Worm (Caenorhabditis elegans) whole organism, L2 larva: Measurements from ENCODE around the gene arrd-9.

Experiments
- C34F6.9 ChIP-seq: fragments of 150-350 bp; optimal IDR thresholded peaks from 2 replicates; lab custom pipeline; 2014; ENCODE audit warnings: missing biosample characterization, missing genetic modification characterization
- R02D3.7 ChIP-seq: fragments of 150-350 bp; optimal IDR thresholded peaks from 2 replicates; lab custom pipeline; 2014; ENCODE audit warnings: missing biosample characterization, missing genetic modification characterization
- ZK546.5 ChIP-seq: sonication (generic microtip); optimal IDR thresholded peaks from 2 replicates; lab custom pipeline; 2017; ENCODE audit warnings: missing biosample characterization, missing genetic modification characterization
- aly-2 ChIP-seq: fragments of 150-350 bp; optimal IDR thresholded peaks from 2 replicates; lab custom pipeline; 2014; ENCODE audit warnings: missing biosample characterization, missing genetic modification characterization
- ama-1 ChIP-seq: fragments of 150-350 bp; optimal IDR thresholded peaks from 2 replicates; lab custom pipeline; 2018; ENCODE audit warnings: inconsistent platforms
- blmp-1 ChIP-seq: sonication (generic microtip); optimal IDR thresholded peaks from 2 replicates; lab custom pipeline; 2017; ENCODE audit warnings: missing genetic modification characterization, mild to moderate bottlenecking, missing compliant biosample characterization, antibody characterized with exemption, moderate library complexity; ENCODE audit not compliant: insufficient read depth
- ceh-16 ChIP-seq: fragments of 150-350 bp; optimal IDR thresholded peaks from 2 replicates; lab custom pipeline; 2014; ENCODE audit warnings: missing biosample characterization, missing genetic modification characterization
- ceh-82 ChIP-seq: fragments of 150-350 bp; optimal IDR thresholded peaks from 2 replicates; lab custom pipeline; 2014; ENCODE audit warnings: missing biosample characterization, missing genetic modification characterization
- crh-2 ChIP-seq: sonication (generic microtip); optimal IDR thresholded peaks from 2 replicates; lab custom pipeline; 2017; ENCODE audit warnings: missing biosample characterization, missing genetic modification characterization
- dmd-4 ChIP-seq: sonication (generic microtip); optimal IDR thresholded peaks from 2 replicates; lab custom pipeline; 2017; ENCODE audit warnings: missing biosample characterization, missing genetic modification characterization
- egl-27 ChIP-seq: sonication (generic microtip); optimal IDR thresholded peaks from 3 replicates; lab custom pipeline; 2017; ENCODE audit warnings: missing biosample characterization, missing genetic modification reagents, missing genetic modification characterization
- elt-1 ChIP-seq: fragments of 150-350 bp; optimal IDR thresholded peaks from 2 replicates; lab custom pipeline; 2014; ENCODE audit warnings: missing biosample characterization, missing genetic modification characterization
- elt-3 ChIP-seq: sonication (generic microtip); optimal IDR thresholded peaks from 2 replicates; lab custom pipeline; 2017; ENCODE audit warnings: missing biosample characterization, missing genetic modification characterization
- lin-11 ChIP-seq: fragments of 150-350 bp; sonication (generic microtip); optimal IDR thresholded peaks from 2 replicates; lab custom pipeline; 2014; ENCODE audit warnings: missing biosample characterization, missing genetic modification characterization, inconsistent platforms, mixed read lengths
- lin-39 ChIP-seq: fragments of 150-350 bp; optimal IDR thresholded peaks from 2 replicates; lab custom pipeline; 2014; ENCODE audit warnings: missing biosample characterization, missing genetic modification reagents, missing genetic modification characterization
- lsy-2 ChIP-seq, 2 experiments: fragments of 150-350 bp in 1 of 2; sonication (generic microtip) in 1 of 2; optimal IDR thresholded peaks; 2 replicates each; lab custom pipeline; 2014 to 2017; ENCODE audit warnings: missing biosample characterization in 2 of 2, missing genetic modification characterization in 2 of 2
- mbf-1 ChIP-seq: sonication (generic microtip); optimal IDR thresholded peaks from 2 replicates; lab custom pipeline; 2017; ENCODE audit warnings: missing biosample characterization, missing genetic modification characterization
- mdl-1 ChIP-seq, 2 experiments: fragments of 150-350 bp in 1 of 2; sonication (generic microtip) in 1 of 2; optimal IDR thresholded peaks; 2 replicates each; lab custom pipeline; 2017; ENCODE audit warnings: missing biosample characterization in 2 of 2, missing genetic modification characterization in 2 of 2
- nhr-10 ChIP-seq: sonication (generic microtip); optimal IDR thresholded peaks from 2 replicates; lab custom pipeline; 2017; ENCODE audit warnings: missing biosample characterization, missing genetic modification characterization
- nhr-12 ChIP-seq: fragments of 150-350 bp; optimal IDR thresholded peaks from 2 replicates; lab custom pipeline; 2014; ENCODE audit warnings: missing biosample characterization, missing genetic modification characterization
- nhr-23 ChIP-seq: fragments of 150-350 bp; optimal IDR thresholded peaks from 2 replicates; lab custom pipeline; 2014; ENCODE audit warnings: missing biosample characterization, missing genetic modification reagents, missing genetic modification characterization
- nhr-237 ChIP-seq: fragments of 150-350 bp; optimal IDR thresholded peaks from 2 replicates; lab custom pipeline; 2014; ENCODE audit warnings: missing biosample characterization, missing genetic modification characterization
- nhr-25 ChIP-seq: fragments of 150-350 bp; sonication (generic microtip); optimal IDR thresholded peaks from 3 replicates; lab custom pipeline; 2014; ENCODE audit warnings: missing biosample characterization, missing genetic modification characterization
- nhr-6 ChIP-seq: fragments of 150-350 bp; optimal IDR thresholded peaks from 2 replicates; lab custom pipeline; 2014; ENCODE audit warnings: missing biosample characterization, missing genetic modification characterization
- peb-1 ChIP-seq: fragments of 150-350 bp; optimal IDR thresholded peaks from 2 replicates; lab custom pipeline; 2014; ENCODE audit warnings: missing biosample characterization, missing genetic modification characterization
- sem-4 ChIP-seq: fragments of 150-350 bp; optimal IDR thresholded peaks from 2 replicates; lab custom pipeline; 2014; ENCODE audit warnings: missing biosample characterization, missing genetic modification reagents, missing genetic modification characterization
- skn-1 ChIP-seq: sonication (generic microtip); optimal IDR thresholded peaks from 2 replicates; lab custom pipeline; 2017; ENCODE audit warnings: missing biosample characterization, missing genetic modification characterization
- sma-9 ChIP-seq, 2 experiments: fragments of 150-350 bp in 1 of 2; sonication (generic microtip) in 1 of 2; optimal IDR thresholded peaks; 2 replicates each; lab custom pipeline; 2014 to 2016; ENCODE audit warnings: missing genetic modification characterization in 2 of 2, mild to moderate bottlenecking in 1 of 2, missing biosample characterization in 1 of 2, missing compliant biosample characterization in 1 of 2, missing genetic modification reagents in 1 of 2, moderate library complexity in 1 of 2
- snpc-4 ChIP-seq: fragments of 150-350 bp; optimal IDR thresholded peaks from 2 replicates; lab custom pipeline; 2014; ENCODE audit warnings: missing biosample characterization, missing genetic modification characterization
- unc-39 ChIP-seq: fragments of 150-350 bp; optimal IDR thresholded peaks from 2 replicates; lab custom pipeline; 2014; ENCODE audit warnings: missing biosample characterization, missing genetic modification characterization
- unc-55 ChIP-seq: fragments of 150-350 bp; sonication (generic microtip); optimal IDR thresholded peaks from 3 replicates; lab custom pipeline; 2014; ENCODE audit warnings: missing biosample characterization, missing genetic modification reagents, missing genetic modification characterization
- unc-62 ChIP-seq: fragments of 150-350 bp; optimal IDR thresholded peaks from 2 replicates; lab custom pipeline; 2014; ENCODE audit warnings: missing biosample characterization, missing genetic modification reagents, missing genetic modification characterization
- zag-1 ChIP-seq: fragments of 150-350 bp; optimal IDR thresholded peaks from 2 replicates; lab custom pipeline; 2014; ENCODE audit warnings: missing biosample characterization, missing genetic modification characterization
- ztf-1 ChIP-seq: fragments of 200-800 bp; sonication (Bioruptor generic); conservative IDR thresholded peaks from 2 replicates; pipeline ENCODE4 v1.3.6; 2022; ENCODE audit warnings: missing genetic modification characterization, missing compliant biosample characterization
- ztf-11 ChIP-seq: sonication (generic microtip); optimal IDR thresholded peaks from 2 replicates; lab custom pipeline; 2017; ENCODE audit warnings: missing biosample characterization, missing genetic modification characterization

The arrd-9 gene

DNA sequence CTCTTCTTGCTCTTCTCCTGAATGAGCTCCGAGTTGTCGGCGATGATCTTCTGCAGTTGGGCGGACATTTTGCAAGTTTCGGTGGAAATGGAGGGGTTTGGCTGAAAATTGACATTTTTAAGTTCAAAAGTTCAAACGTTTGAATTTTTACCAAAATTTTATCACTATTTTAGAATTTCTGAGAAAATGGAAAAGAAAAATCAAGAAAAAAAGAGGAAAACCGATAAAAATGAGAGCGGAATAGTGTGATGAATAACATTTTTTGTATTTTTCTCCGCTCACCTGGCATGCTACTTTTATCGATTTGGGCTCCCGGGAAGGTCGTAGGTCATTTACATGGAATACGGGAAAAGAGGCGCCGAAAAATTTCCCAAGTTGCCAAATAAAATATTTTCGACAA, 4.3 kb upstream of the arrd-9 start, which contains the start of gene F15A4.10:
TSS of gene F15A4.10 (minus strand) at position 101 of the 400 bp plus-strand sequence.
- TF ChIP-seq ceh-82 (tag; lab: Kevin White, UChicago) (no peak), nhr-10 (tag; lab: Kevin White, UChicago) (no peak), lin-39 (no peak), elt-3 (no peak), ztf-11 (tag; lab: Kevin White, UChicago) (no peak), peb-1 (tag; lab: Kevin White, UChicago) (no peak), lsy-2 (tag; optimal IDR thresholded peaks at IDR 0.05; lab: Kevin White, UChicago) (no peak), aly-2 (tag; lab: Kevin White, UChicago) (no peak), blmp-1 (tag; lab: Kevin White, UChicago) (no peak), nhr-23 (no peak), elt-1 (tag; lab: Kevin White, UChicago) (no peak), zag-1 (tag; lab: Kevin White, UChicago) (no peak), lin-11 (tag; lab: Kevin White, UChicago) (no peak), ZK546.5 (tag; lab: Kevin White, UChicago) (no peak), unc-62 (GFP tag; lab: Kevin White, UChicago) (no peak), unc-39 (no peak), ztf-1 (GFP tag; lab: Robert Waterston, UW) (no peak)

DNA sequence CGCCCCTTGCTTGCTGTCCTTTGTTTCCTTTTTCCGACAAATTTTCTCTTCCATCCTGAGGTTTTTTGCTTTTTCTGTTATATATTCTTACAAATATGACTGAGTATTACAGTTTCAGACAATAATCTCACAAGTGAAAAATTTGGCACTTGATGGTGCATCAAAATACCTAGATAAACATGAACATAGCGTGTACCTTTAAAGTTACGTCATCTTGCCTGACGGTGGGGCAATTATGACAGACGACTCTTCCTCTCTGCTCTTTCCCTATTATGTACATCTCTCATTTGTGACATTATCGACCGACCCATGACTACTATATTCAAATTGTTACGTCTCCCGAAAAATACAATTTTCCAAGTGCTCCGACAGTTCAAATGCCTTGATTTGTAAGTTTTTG, 1.9 kb upstream of the arrd-9 start, which contains the start of gene fbxb-102:
TSS of gene fbxb-102 (plus strand) at position 301 of the 400 bp plus-strand sequence.
- TF ChIP-seq ama-1 (lab: Kevin White, UChicago): no peak
- TF ChIP-seq C34F6.9 (tag; lab: Kevin White, UChicago): no peak
- TF ChIP-seq egl-27 (tag; lab: Kevin White, UChicago): no peak
- no peak for TF ChIP-seq lsy-2 (tag; optimal IDR thresholded peaks at IDR 0.05; lab: Kevin White, UChicago)
- no peak for TF ChIP-seq nhr-237 (tag; lab: Kevin White, UChicago)
- TF ChIP-seq sma-9 (GFP tag; optimal IDR thresholded peaks at IDR 0.05; lab: Kevin White, UChicago): no peak
- TF ChIP-seq sma-9 (tag; optimal IDR thresholded peaks at IDR 0.05; lab: Kevin White, UChicago): no peak
- TF ChIP-seq R02D3.7: no peak
- TF ChIP-seq skn-1 (tag; lab: Kevin White, UChicago): no peak
- no peak for TF ChIP-seq peb-1 (tag; lab: Kevin White, UChicago)
- TF ChIP-seq zag-1 (tag; lab: Kevin White, UChicago): no peak

DNA sequence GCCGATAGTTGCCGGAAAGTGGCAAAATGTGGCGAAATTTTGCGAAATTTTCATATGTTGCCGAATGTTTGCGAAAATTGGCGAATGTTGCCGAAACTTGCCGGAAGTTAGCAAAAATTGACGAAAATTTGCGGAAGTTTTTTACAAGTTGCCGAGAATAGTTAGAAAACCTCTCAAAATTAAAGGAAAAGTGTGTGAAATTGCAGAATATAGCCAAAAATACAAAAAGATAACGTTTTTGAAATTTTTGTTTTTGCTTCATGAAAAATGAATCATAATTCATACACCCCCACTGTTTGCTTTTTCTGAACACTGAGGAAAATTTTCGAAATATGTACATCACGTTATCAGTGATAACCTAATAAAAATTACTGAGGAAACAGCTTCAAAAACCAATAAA, 934 bp upstream of the arrd-9 start:
- no peak for TF ChIP-seq sem-4 (tag; lab: Kevin White, UChicago)
- TF ChIP-seq egl-27 (tag; lab: Kevin White, UChicago): no peak
- no peak for TF ChIP-seq nhr-23
- TF ChIP-seq snpc-4 (tag; lab: Kevin White, UChicago): no peak
- no peak for TF ChIP-seq dmd-4 (tag; lab: Kevin White, UChicago)
- TF ChIP-seq nhr-12 (tag; lab: Kevin White, UChicago): no peak
- TF ChIP-seq mdl-1 (tag; optimal IDR thresholded peaks at IDR 0.05; lab: Kevin White, UChicago): no peak
- no peak for TF ChIP-seq unc-55 (GFP tag; lab: Kevin White, UChicago)
- TF ChIP-seq lin-11 (tag; lab: Kevin White, UChicago): no peak
- TF ChIP-seq mbf-1 (tag; lab: Kevin White, UChicago): no peak
- no peak for TF ChIP-seq elt-3
- TF ChIP-seq nhr-6 (tag; lab: Kevin White, UChicago): no peak
- TF ChIP-seq peb-1 (tag; lab: Kevin White, UChicago): no peak
- TF ChIP-seq lin-39: no peak
- TF ChIP-seq elt-1 (tag; lab: Kevin White, UChicago): no peak
- no peak for TF ChIP-seq ceh-82 (tag; lab: Kevin White, UChicago)
- no peak for TF ChIP-seq skn-1 (tag; lab: Kevin White, UChicago)
- TF ChIP-seq nhr-25 (tag; lab: Kevin White, UChicago): no peak
- TF ChIP-seq crh-2 (tag; lab: Kevin White, UChicago): no peak

DNA sequence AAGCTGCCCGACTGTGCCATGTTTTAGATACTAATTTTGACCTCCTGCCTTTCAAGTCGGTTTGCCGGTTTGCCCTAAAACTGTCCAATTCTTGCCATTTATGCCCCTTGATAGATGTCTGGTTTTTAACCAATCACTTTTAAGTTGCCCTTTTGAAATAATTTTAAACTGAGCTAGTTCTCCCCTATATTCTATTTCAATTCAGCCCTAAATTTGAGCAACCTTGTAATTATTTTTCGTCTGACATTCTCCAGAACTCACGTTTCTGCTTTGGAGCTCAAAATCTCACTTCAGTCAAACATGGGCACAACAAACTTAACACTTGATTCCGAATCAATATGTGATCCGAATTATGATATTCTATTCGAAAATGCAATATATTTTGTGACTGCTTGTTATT, 7.3 kb downstream of the arrd-9 start, which contains the start of gene srg-17:
TSS of gene srg-17 (plus strand) at position 301 of the 400 bp plus-strand sequence.
- TF ChIP-seq elt-1 (tag; lab: Kevin White, UChicago) (no peak), elt-3 (no peak), ceh-16 (tag; lab: Kevin White, UChicago) (no peak), unc-39 (no peak), snpc-4 (tag; lab: Kevin White, UChicago) (no peak), nhr-10 (tag; lab: Kevin White, UChicago) (no peak)
